Fruit fly (Drosophila melanogaster) whole organism, wandering third instar larva: ENCODE results near the gene eEF1gamma.
A peak's percentile ranks its signal among the peaks of the same experiment; 100 is the strongest.

ENCODE experiments used
- Abd-B ChIP-seq: fragments of >200 bp; optimal IDR thresholded peaks from 2 replicates; lab custom pipeline; 2017; ENCODE audit warnings: missing biosample characterization, missing genetic modification characterization
- CG32264 ChIP-seq: fragments of 200-800 bp; sonication (Bioruptor generic); optimal IDR thresholded peaks from 2 replicates; lab custom pipeline; 2016; ENCODE audit warnings: missing biosample characterization, missing genetic modification characterization
- CG9705 ChIP-seq: fragments of 200-800 bp; sonication (Bioruptor generic); optimal IDR thresholded peaks from 2 replicates; lab custom pipeline; 2018; ENCODE audit warnings: missing biosample characterization, mild to moderate bottlenecking, missing genetic modification characterization
- CrebA ChIP-seq: fragments of 200-800 bp; sonication (Bioruptor generic); optimal IDR thresholded peaks from 2 replicates; lab custom pipeline; 2016; ENCODE audit warnings: missing biosample characterization, mild to moderate bottlenecking, missing genetic modification characterization, borderline replicate concordance
- Dfd ChIP-seq: fragments of >200 bp; optimal IDR thresholded peaks from 2 replicates; lab custom pipeline; 2017; ENCODE audit warnings: missing biosample characterization, missing genetic modification characterization
- Dif ChIP-seq: fragments of 200-275, 200-300 bp; sonication (Bioruptor generic); optimal IDR thresholded peaks from 2 replicates; lab custom pipeline; 2018; ENCODE audit warnings: missing biosample characterization, missing genetic modification characterization; ENCODE audit not compliant: partially characterized antibody
- GATAd ChIP-seq: sonication (Bioruptor generic); optimal IDR thresholded peaks from 2 replicates; lab custom pipeline; 2016; ENCODE audit warnings: missing biosample characterization, missing genetic modification characterization
- HLH106 ChIP-seq: fragments of 200-800 bp; optimal IDR thresholded peaks from 3 replicates; lab custom pipeline; 2019; ENCODE audit warnings: missing biosample characterization, mild to moderate bottlenecking, missing genetic modification characterization, moderate library complexity
- Hnf4 ChIP-seq: fragments of 200-800 bp; sonication (Bioruptor generic); optimal IDR thresholded peaks from 2 replicates; lab custom pipeline; 2016; ENCODE audit warnings: missing biosample characterization, mild to moderate bottlenecking, missing genetic modification characterization
- Hr78 ChIP-seq: fragments of >200 bp; optimal IDR thresholded peaks from 2 replicates; lab custom pipeline; 2017; ENCODE audit warnings: missing biosample characterization, missing genetic modification characterization
- Hr83 ChIP-seq: fragments of 200-300 bp; sonication (Bioruptor generic); optimal IDR thresholded peaks from 2 replicates; lab custom pipeline; 2016; ENCODE audit warnings: missing biosample characterization, mild to moderate bottlenecking, missing genetic modification characterization, moderate library complexity; ENCODE audit not compliant: poor library complexity, severe bottlenecking
- Jra ChIP-seq: sonication (Bioruptor generic); optimal IDR thresholded peaks from 2 replicates; lab custom pipeline; 2016; ENCODE audit warnings: missing biosample characterization, missing genetic modification characterization
- Mio ChIP-seq: sonication (Bioruptor generic); optimal IDR thresholded peaks from 2 replicates; lab custom pipeline; 2016; ENCODE audit warnings: missing biosample characterization, missing genetic modification characterization
- Myc ChIP-seq: fragments of >200 bp; optimal IDR thresholded peaks from 2 replicates; lab custom pipeline; 2017
- N ChIP-seq: fragments of >200 bp; optimal IDR thresholded peaks from 2 replicates; lab custom pipeline; 2018; ENCODE audit warnings: missing biosample characterization, missing external identifiers, missing genetic modification characterization
- OdsH ChIP-seq: fragments of 200-800 bp; sonication (Bioruptor generic); optimal IDR thresholded peaks from 2 replicates; lab custom pipeline; 2016; ENCODE audit warnings: missing biosample characterization, mild to moderate bottlenecking, missing genetic modification characterization
- Rel ChIP-seq, 2 experiments: fragments of 200-800 bp; sonication (Bioruptor generic) in 1 of 2; optimal IDR thresholded peaks; 2 replicates in 1 of 2; 3 replicates in 1 of 2; lab custom pipeline; 2016 to 2019; ENCODE audit warnings: mild to moderate bottlenecking in 2 of 2, missing biosample characterization in 2 of 2, missing genetic modification characterization in 2 of 2, moderate library complexity in 1 of 2
- Sp1 ChIP-seq: fragments of 200-800 bp; sonication (Bioruptor generic); optimal IDR thresholded peaks from 3 replicates; lab custom pipeline; 2019; ENCODE audit warnings: missing biosample characterization, mild to moderate bottlenecking, missing genetic modification characterization, moderate library complexity
- Vsx2 ChIP-seq: fragments of 200-300, 225-300 bp; sonication (Bioruptor generic); optimal IDR thresholded peaks from 2 replicates; lab custom pipeline; 2018; ENCODE audit warnings: missing biosample characterization, missing genetic modification characterization; ENCODE audit not compliant: partially characterized antibody
- br ChIP-seq: fragments of 200-800 bp; sonication (Bioruptor generic); optimal IDR thresholded peaks from 2 replicates; lab custom pipeline; 2016; ENCODE audit warnings: missing biosample characterization, missing genetic modification characterization
- brk ChIP-seq: fragments of 200-800 bp; sonication (Bioruptor generic); optimal IDR thresholded peaks from 2 replicates; lab custom pipeline; 2016; ENCODE audit warnings: missing biosample characterization, mild to moderate bottlenecking, missing genetic modification characterization
- dl ChIP-seq, 2 experiments: fragments of 175-275, 200-275 bp in 1 of 2; fragments of 200-275 bp in 1 of 2; sonication (Bioruptor generic); optimal IDR thresholded peaks; lab custom pipeline; 2018; ENCODE audit warnings: mild to moderate bottlenecking in 2 of 2, missing biosample characterization in 2 of 2, missing genetic modification characterization in 2 of 2, moderate library complexity in 2 of 2; ENCODE audit not compliant: partially characterized antibody in 2 of 2, insufficient read depth in 1 of 2
- dmrt93B ChIP-seq: fragments of 200-800 bp; sonication (Bioruptor generic); optimal IDR thresholded peaks from 2 replicates; lab custom pipeline; 2018; ENCODE audit warnings: missing biosample characterization, mild to moderate bottlenecking, missing genetic modification characterization
- dsf ChIP-seq: sonication (Bioruptor generic); optimal IDR thresholded peaks from 2 replicates; lab custom pipeline; 2016; ENCODE audit warnings: missing biosample characterization, missing genetic modification characterization, borderline replicate concordance
- ey ChIP-seq: fragments of 200-800 bp; sonication (Bioruptor generic); optimal IDR thresholded peaks from 2 replicates; lab custom pipeline; 2016; ENCODE audit warnings: missing biosample characterization, missing genetic modification characterization
- foxo ChIP-seq, 2 experiments: fragments of 200-800 bp; sonication (Bioruptor generic); optimal IDR thresholded peaks; 2 replicates in 1 of 2; 3 replicates in 1 of 2; lab custom pipeline; 2016 to 2017; ENCODE audit warnings: missing biosample characterization in 2 of 2, missing genetic modification characterization in 2 of 2
- fru ChIP-seq: fragments of 200-800 bp; sonication (Bioruptor generic); optimal IDR thresholded peaks from 3 replicates; lab custom pipeline; 2016; ENCODE audit warnings: missing biosample characterization, mild to moderate bottlenecking, missing genetic modification characterization
- h ChIP-seq: fragments of 200-800 bp; sonication (Bioruptor generic); optimal IDR thresholded peaks from 3 replicates; lab custom pipeline; 2016; ENCODE audit warnings: missing biosample characterization, mild to moderate bottlenecking, missing genetic modification characterization
- jim ChIP-seq: fragments of 175-275, 200-325 bp; sonication (Bioruptor generic); optimal IDR thresholded peaks from 2 replicates; lab custom pipeline; 2016; ENCODE audit warnings: missing biosample characterization, mild to moderate bottlenecking, missing genetic modification characterization
- lola ChIP-seq: fragments of >200 bp; optimal IDR thresholded peaks from 2 replicates; lab custom pipeline; 2017; ENCODE audit warnings: missing biosample characterization, missing genetic modification characterization
- pan ChIP-seq: fragments of >200 bp; optimal IDR thresholded peaks from 2 replicates; lab custom pipeline; 2017
- psq ChIP-seq: fragments of 200-800 bp; sonication (Bioruptor generic); optimal IDR thresholded peaks from 3 replicates; lab custom pipeline; 2017; ENCODE audit warnings: missing biosample characterization, mild to moderate bottlenecking, missing genetic modification characterization, moderate library complexity
- rgr ChIP-seq: fragments of 200-800 bp; sonication (Bioruptor generic); optimal IDR thresholded peaks from 3 replicates; lab custom pipeline; 2016; ENCODE audit warnings: missing biosample characterization, mild to moderate bottlenecking, missing genetic modification characterization
- sage ChIP-seq: fragments of 200-800 bp; sonication (Bioruptor generic); optimal IDR thresholded peaks from 2 replicates; lab custom pipeline; 2016; ENCODE audit warnings: missing biosample characterization, mild to moderate bottlenecking, missing genetic modification characterization
- sv ChIP-seq: fragments of 200-800 bp; sonication (Bioruptor generic); optimal IDR thresholded peaks from 3 replicates; lab custom pipeline; 2016; ENCODE audit warnings: missing biosample characterization, missing genetic modification characterization
- tai ChIP-seq: sonication (Bioruptor generic); optimal IDR thresholded peaks from 2 replicates; lab custom pipeline; 2016; ENCODE audit warnings: missing biosample characterization, missing genetic modification characterization
- usp ChIP-seq: fragments of >200 bp; optimal IDR thresholded peaks from 2 replicates; lab custom pipeline; 2017; ENCODE audit warnings: missing biosample characterization, missing genetic modification characterization
- woc ChIP-seq: sonication (Bioruptor generic); optimal IDR thresholded peaks from 2 replicates; lab custom pipeline; 2016; ENCODE audit warnings: missing biosample characterization, mild to moderate bottlenecking, missing genetic modification characterization

eEF1gamma gene

dm6 chr3R:29255166-29255962 is 35.4 kb downstream of the eEF1gamma start, which contains the start of gene stg:
Gene stg, minus strand, starts transcription at chr3R:29255800.
- TF ChIP-seq psq (peak; percentile 83), Vsx2 (GFP tag; lab: Kevin White, UChicago) (peak; percentile 41), Dif (GFP tag; lab: Kevin White, UChicago) (peak; percentile 39), HLH106 (tag; lab: Kevin White, UChicago) (no peak)

- TF ChIP-seq usp (GFP tag; lab: Kevin White, UChicago) = no peak
- peak; percentile 91 for TF ChIP-seq Sp1
- TF ChIP-seq Dif (GFP tag; lab: Kevin White, UChicago) = peak; percentile 53
- TF ChIP-seq CG32264 (GFP tag; lab: Kevin White, UChicago) = peak; percentile 96
- peak; percentile 97 for TF ChIP-seq fru (GFP tag; lab: Kevin White, UChicago)
- TF ChIP-seq Vsx2 (GFP tag; lab: Kevin White, UChicago) = no peak
- no peak for TF ChIP-seq Myc (lab: Kevin White, UChicago)
- peak; percentile 96 for TF ChIP-seq Jra (GFP tag; lab: Kevin White, UChicago)
- TF ChIP-seq CrebA = peak; percentile 91
- TF ChIP-seq sage (GFP tag; lab: Kevin White, UChicago) = peak; percentile 89
- peak; percentile 76 for TF ChIP-seq Hr83 (GFP tag; lab: Kevin White, UChicago)
- TF ChIP-seq Abd-B (GFP tag; lab: Kevin White, UChicago) = no peak
- peak; percentile 90 for TF ChIP-seq Rel (GFP tag; optimal IDR thresholded peaks at IDR 0.05; lab: Kevin White, UChicago)
- TF ChIP-seq Rel (tag; optimal IDR thresholded peaks at IDR 0.05; lab: Kevin White, UChicago) = peak; percentile 29
- TF ChIP-seq dl (GFP tag; optimal IDR thresholded peaks at IDR 0.05; lab: Kevin White, UChicago; ENCODE audit: insufficient read depth in 1 of 2, partially characterized antibody in 2 of 2) = no peak
- TF ChIP-seq lola = no peak
- peak; percentile 96 for TF ChIP-seq Hnf4
- peak; percentile 88 to 98 for TF ChIP-seq foxo (GFP tag; optimal IDR thresholded peaks at IDR 0.05; lab: Kevin White, UChicago)
- TF ChIP-seq psq = peak; percentile 83
- TF ChIP-seq N (GFP tag; lab: Kevin White, UChicago) = no peak
- TF ChIP-seq sv (GFP tag; lab: Kevin White, UChicago) = no peak
- no peak for TF ChIP-seq Hr78 (GFP tag; lab: Kevin White, UChicago)
- TF ChIP-seq brk (GFP tag; lab: Kevin White, UChicago) = peak; percentile 79
- TF ChIP-seq Mio (GFP tag; lab: Kevin White, UChicago) = peak; percentile 69
- TF ChIP-seq woc (GFP tag; lab: Kevin White, UChicago) = peak; percentile 98
- no peak for TF ChIP-seq pan (lab: Kevin White, UChicago)
- TF ChIP-seq ey (GFP tag; lab: Kevin White, UChicago) = peak; percentile 97
- peak; percentile 96 for TF ChIP-seq OdsH (GFP tag; lab: Kevin White, UChicago)
- peak; percentile 92 for TF ChIP-seq HLH106 (tag; lab: Kevin White, UChicago)
- peak; percentile 84 for TF ChIP-seq CG9705 (GFP tag; lab: Kevin White, UChicago)
- peak; percentile 97 for TF ChIP-seq h (GFP tag; lab: Kevin White, UChicago)
- no peak for TF ChIP-seq Dfd (GFP tag; lab: Kevin White, UChicago)
- TF ChIP-seq GATAd (GFP tag; lab: Kevin White, UChicago) = no peak
- peak; percentile 86 for TF ChIP-seq tai (GFP tag; lab: Kevin White, UChicago)
- TF ChIP-seq dsf = peak; percentile 55
- peak; percentile 38 for TF ChIP-seq jim
- peak; percentile 97 for TF ChIP-seq br (GFP tag; lab: Kevin White, UChicago)
- TF ChIP-seq dmrt93B = peak; percentile 89
- peak; percentile 94 for TF ChIP-seq rgr (GFP tag; lab: Kevin White, UChicago)
Measured at dm6 chr3R:29255963-29256527, 36.1 kb downstream of the eEF1gamma start, which contains the start of gene CG45544. Gene CG45544, plus strand, starts transcription at chr3R:29256485.
